Fruit fly (Drosophila melanogaster) whole organism, embryonic: ENCODE results near the gene Hap40.

Experiments used
- Adf1 ChIP-seq: fragments of 200-800 bp; sonication (Bioruptor generic); IDR thresholded peaks from 2 replicates; pipeline ENCODE4 v1.3.6; 2022; ENCODE audit warnings: missing biosample characterization, missing genetic modification characterization
- Awh ChIP-seq: fragments of 200-800 bp; sonication (Bioruptor generic); IDR thresholded peaks from 2 replicates; pipeline ENCODE4, ENCODE4 v1.3.6; 2022; ENCODE audit warnings: missing biosample characterization, missing genetic modification characterization
- B-H2 ChIP-seq: fragments of 200-800 bp; sonication (Bioruptor generic); optimal IDR thresholded peaks from 2 replicates; lab custom pipeline; 2018; ENCODE audit warnings: missing biosample characterization, mild to moderate bottlenecking, missing genetic modification characterization
- BEAF-32 ChIP-seq: fragments of 200-800 bp; sonication (Bioruptor generic); optimal IDR thresholded peaks from 3 replicates; lab custom pipeline; 2017; ENCODE audit warnings: missing biosample characterization, missing genetic modification characterization, mild to moderate bottlenecking, moderate library complexity, missing genetic modification reagents
- Bgb ChIP-seq: fragments of 200-800 bp; sonication (Bioruptor generic); IDR thresholded peaks from 2 replicates; pipeline ENCODE4 v1.3.6; 2022; ENCODE audit warnings: missing biosample characterization, missing genetic modification characterization; ENCODE audit not compliant: partially characterized antibody
- CG12659 ChIP-seq: fragments of 200-800 bp; sonication (Bioruptor generic); optimal IDR thresholded peaks from 3 replicates; lab custom pipeline; 2017; ENCODE audit warnings: mild to moderate bottlenecking, missing biosample characterization, missing genetic modification reagents, missing genetic modification characterization
- CG12769 ChIP-seq: fragments of 200-800 bp; sonication (Bioruptor generic); optimal IDR thresholded peaks from 2 replicates; lab custom pipeline; 2019; ENCODE audit warnings: missing biosample characterization, mild to moderate bottlenecking, missing genetic modification characterization, moderate library complexity
- CG13287 ChIP-seq: fragments of 200-800 bp; sonication (Bioruptor generic); IDR thresholded peaks from 2 replicates; pipeline ENCODE4 v1.3.6; 2022; ENCODE audit warnings: missing biosample characterization, missing genetic modification characterization; ENCODE audit not compliant: partially characterized antibody
- CG13894 ChIP-seq: fragments of 200-800 bp; sonication (Bioruptor generic); optimal IDR thresholded peaks from 3 replicates; lab custom pipeline; 2018; ENCODE audit warnings: missing biosample characterization, mild to moderate bottlenecking, missing genetic modification characterization, moderate library complexity
- CG14667 ChIP-seq: fragments of 200-800 bp; sonication (Bioruptor generic); IDR thresholded peaks from 2 replicates; pipeline ENCODE4 v1.3.6; 2022; ENCODE audit warnings: missing biosample characterization, missing genetic modification characterization
- CG14710 ChIP-seq: fragments of 200-800 bp; sonication (Bioruptor generic); optimal IDR thresholded peaks from 3 replicates; lab custom pipeline; 2019; ENCODE audit warnings: missing biosample characterization, mild to moderate bottlenecking, missing genetic modification characterization, moderate library complexity
- CG16815 ChIP-seq: fragments of 200-800 bp; sonication (Bioruptor generic); optimal IDR thresholded peaks from 3 replicates; lab custom pipeline; 2017; ENCODE audit warnings: missing biosample characterization, mild to moderate bottlenecking, missing genetic modification characterization
- CG17186 ChIP-seq: fragments of 200-800 bp; sonication (Bioruptor generic); optimal IDR thresholded peaks from 3 replicates; lab custom pipeline; 2017; ENCODE audit warnings: missing biosample characterization, missing genetic modification reagents, missing genetic modification characterization
- CG17829 ChIP-seq: fragments of 200-800 bp; optimal IDR thresholded peaks from 2 replicates; lab custom pipeline; 2019; ENCODE audit warnings: missing biosample characterization, mild to moderate bottlenecking, missing genetic modification characterization, moderate library complexity
- CG2199 ChIP-seq: fragments of 200-800 bp; sonication (Bioruptor generic); IDR thresholded peaks from 3 replicates; pipeline ENCODE4 v1.3.6; 2022; ENCODE audit warnings: missing biosample characterization, missing genetic modification characterization
- CG3065 ChIP-seq: fragments of 200-800 bp; sonication (Bioruptor generic); optimal IDR thresholded peaks from 2 replicates; lab custom pipeline; 2016; ENCODE audit warnings: missing biosample characterization, missing genetic modification characterization
- CG31224 ChIP-seq: fragments of 200-800 bp; sonication (Bioruptor generic); IDR thresholded peaks from 2 replicates; pipeline ENCODE4 v1.3.6; 2022; ENCODE audit warnings: missing biosample characterization, missing genetic modification characterization
- CG32532 ChIP-seq: fragments of 200-800 bp; sonication (Bioruptor generic); IDR thresholded peaks from 2 replicates; pipeline ENCODE4 v1.3.6; 2022; ENCODE audit warnings: missing biosample characterization, missing genetic modification characterization
- CG3995 ChIP-seq: fragments of 200-800 bp; sonication (Bioruptor generic); optimal IDR thresholded peaks from 3 replicates; lab custom pipeline; 2016; ENCODE audit warnings: missing biosample characterization, missing genetic modification characterization
- CG6813 ChIP-seq: fragments of 200-800 bp; sonication (Bioruptor generic); optimal IDR thresholded peaks from 2 replicates; lab custom pipeline; 2017; ENCODE audit warnings: missing biosample characterization, missing genetic modification characterization, mild to moderate bottlenecking, moderate library complexity, missing genetic modification reagents
- CG7928 ChIP-seq: fragments of 200-800 bp; sonication (Bioruptor generic); optimal IDR thresholded peaks from 2 replicates; lab custom pipeline; 2017; ENCODE audit warnings: missing biosample characterization, mild to moderate bottlenecking, missing genetic modification characterization
- CG9932 ChIP-seq: fragments of 200-800 bp; sonication (Bioruptor generic); IDR thresholded peaks from 2 replicates; pipeline ENCODE4 v1.3.6; 2022; ENCODE audit warnings: missing biosample characterization, missing genetic modification characterization
- CrebB ChIP-seq: fragments of 200-800 bp; sonication (Bioruptor generic); optimal IDR thresholded peaks from 3 replicates; lab custom pipeline; 2018; ENCODE audit warnings: missing biosample characterization, mild to moderate bottlenecking, missing genetic modification characterization
- D19A ChIP-seq: fragments of 200-800 bp; optimal IDR thresholded peaks from 3 replicates; lab custom pipeline; 2019; ENCODE audit warnings: missing biosample characterization, mild to moderate bottlenecking, missing genetic modification characterization, moderate library complexity
- Dll ChIP-seq: fragments of 200-800 bp; sonication (Bioruptor generic); IDR thresholded peaks from 4 replicates; pipeline ENCODE4 v1.3.6; 2022; ENCODE audit warnings: missing biosample characterization, missing genetic modification characterization; ENCODE audit not compliant: partially characterized antibody
- Dp ChIP-seq: fragments of 200-800 bp; sonication (Bioruptor generic); optimal IDR thresholded peaks from 2 replicates; lab custom pipeline; 2018; ENCODE audit warnings: missing biosample characterization, mild to moderate bottlenecking, missing genetic modification characterization, moderate library complexity
- E2f2 ChIP-seq: fragments of 200-800 bp; sonication (Bioruptor generic); IDR thresholded peaks from 2 replicates; pipeline ENCODE4 v1.3.6; 2022; ENCODE audit warnings: missing biosample characterization, missing genetic modification characterization
- HLH4C ChIP-seq: fragments of 200-800 bp; sonication (Bioruptor generic); IDR thresholded peaks from 3 replicates; pipeline ENCODE4 v1.3.6; 2022; ENCODE audit warnings: missing biosample characterization, missing genetic modification characterization; ENCODE audit not compliant: partially characterized antibody
- HmgZ ChIP-seq: fragments of 200-800 bp; sonication (Bioruptor generic); optimal IDR thresholded peaks from 2 replicates; lab custom pipeline; 2018; ENCODE audit warnings: missing biosample characterization, mild to moderate bottlenecking, missing genetic modification characterization
- MESR4 ChIP-seq: fragments of 200-800 bp; sonication (Bioruptor generic); optimal IDR thresholded peaks from 2 replicates; lab custom pipeline; 2018; ENCODE audit warnings: missing biosample characterization, mild to moderate bottlenecking, missing genetic modification characterization, moderate library complexity
- NC2β ChIP-seq: fragments of 200-800 bp; sonication (Bioruptor generic); optimal IDR thresholded peaks from 2 replicates; lab custom pipeline; 2016; ENCODE audit warnings: missing biosample characterization, missing genetic modification characterization
- Opbp ChIP-seq: fragments of 200-800 bp; sonication (Bioruptor generic); IDR thresholded peaks from 3 replicates; pipeline ENCODE4 v1.3.6; 2022; ENCODE audit warnings: missing biosample characterization, missing genetic modification characterization; ENCODE audit not compliant: partially characterized antibody
- Optix ChIP-seq: fragments of 200-800 bp; sonication (Bioruptor generic); IDR thresholded peaks from 3 replicates; pipeline ENCODE4 v1.3.6; 2022; ENCODE audit warnings: missing biosample characterization, missing genetic modification characterization
- Pdp1 ChIP-seq, 2 experiments: fragments of 200-800 bp; sonication (Bioruptor generic); optimal IDR thresholded peaks; 3 replicates each; lab custom pipeline; 2016; ENCODE audit warnings: missing biosample characterization in 2 of 2, missing genetic modification characterization in 2 of 2, mild to moderate bottlenecking in 1 of 2, moderate library complexity in 1 of 2
- Sry-δ ChIP-seq: fragments of 200-800 bp; sonication (Bioruptor generic); optimal IDR thresholded peaks from 2 replicates; lab custom pipeline; 2016; ENCODE audit warnings: missing biosample characterization, missing genetic modification characterization
- amos ChIP-seq: fragments of 200-800 bp; sonication (Bioruptor generic); IDR thresholded peaks from 2 replicates; pipeline ENCODE4 v1.3.6; 2022; ENCODE audit warnings: missing biosample characterization, missing genetic modification characterization; ENCODE audit not compliant: partially characterized antibody
- ato ChIP-seq: fragments of 200-800 bp; sonication (Bioruptor generic); IDR thresholded peaks from 2 replicates; pipeline ENCODE4 v1.3.6; 2022; ENCODE audit warnings: missing biosample characterization, missing genetic modification characterization; ENCODE audit not compliant: partially characterized antibody
- croc ChIP-seq: fragments of 200-800 bp; sonication (Bioruptor generic); conservative IDR thresholded peaks from 3 replicates; pipeline ENCODE4 v1.3.6; 2022; ENCODE audit warnings: missing biosample characterization, missing genetic modification characterization
- crp ChIP-seq, 2 experiments: fragments of 200-800 bp; sonication (Bioruptor generic); optimal IDR thresholded peaks; 2 replicates in 1 of 2; 3 replicates in 1 of 2; lab custom pipeline; 2017; ENCODE audit warnings: missing biosample characterization in 2 of 2, missing genetic modification characterization in 2 of 2, mild to moderate bottlenecking in 1 of 2, moderate library complexity in 1 of 2
- gfzf ChIP-seq: fragments of 200-800 bp; sonication (Bioruptor generic); optimal IDR thresholded peaks from 2 replicates; lab custom pipeline; 2016; ENCODE audit warnings: missing biosample characterization, mild to moderate bottlenecking, missing genetic modification characterization, moderate library complexity
- grn ChIP-seq: fragments of 200-800 bp; sonication (Bioruptor generic); optimal IDR thresholded peaks from 3 replicates; lab custom pipeline; 2017; ENCODE audit warnings: missing biosample characterization, missing genetic modification characterization
- nom ChIP-seq: fragments of 200-800 bp; sonication (Bioruptor generic); optimal IDR thresholded peaks from 2 replicates; lab custom pipeline; 2017; ENCODE audit warnings: missing biosample characterization, missing genetic modification characterization, mild to moderate bottlenecking, moderate library complexity, missing genetic modification reagents
- phol ChIP-seq: fragments of 200-800 bp; sonication (Bioruptor generic); optimal IDR thresholded peaks from 3 replicates; lab custom pipeline; 2018; ENCODE audit warnings: missing biosample characterization, mild to moderate bottlenecking, missing genetic modification characterization, moderate library complexity
- pzg ChIP-seq: fragments of 200-800 bp; sonication (Bioruptor generic); optimal IDR thresholded peaks from 3 replicates; lab custom pipeline; 2018; ENCODE audit warnings: missing biosample characterization, mild to moderate bottlenecking, missing genetic modification characterization, moderate library complexity
- sd ChIP-seq: fragments of 200-800 bp; sonication (Bioruptor generic); optimal IDR thresholded peaks from 3 replicates; lab custom pipeline; 2018; ENCODE audit warnings: missing biosample characterization, mild to moderate bottlenecking, missing genetic modification characterization, moderate library complexity
- trem ChIP-seq: fragments of 200-800 bp; optimal IDR thresholded peaks from 3 replicates; lab custom pipeline; 2019; ENCODE audit warnings: missing biosample characterization, mild to moderate bottlenecking, missing genetic modification characterization, moderate library complexity
- tup ChIP-seq: fragments of 200-800 bp; sonication (Bioruptor generic); optimal IDR thresholded peaks from 2 replicates; lab custom pipeline; 2016; ENCODE audit warnings: missing biosample characterization, mild to moderate bottlenecking, missing genetic modification characterization, moderate library complexity
- unc-4 ChIP-seq: fragments of 200-800 bp; sonication (Bioruptor generic); IDR thresholded peaks from 2 replicates; pipeline ENCODE4 v1.3.6; 2022; ENCODE audit warnings: missing biosample characterization, missing genetic modification characterization; ENCODE audit not compliant: partially characterized antibody

The Hap40 gene

dm6 chrX:15701047-15701446 lies 2.9 kb upstream of the Hap40 start, which contains the start of gene CG9240 (continued):
- 0 out of 3 replicates have a peak, but pooled peaks have one; percentile 47 for TF ChIP-seq Opbp
- TF ChIP-seq Adf1: 0 out of 2 replicates have a peak, but pooled peaks have one; percentile 14
- TF ChIP-seq CG14710: peak; percentile 10
- peak; percentile 35; the same call in 1 of the 3 replicates for TF ChIP-seq HLH4C
- TF ChIP-seq sd (tag; lab: Kevin White, UChicago): no peak
- TF ChIP-seq amos (GFP tag; lab: Robert Waterston, UW): peak; percentile 28; the same call in 1 of the 2 replicates
- TF ChIP-seq E2f2 (GFP tag; lab: Robert Waterston, UW): peak; percentile 94
- peak; percentile 88 for TF ChIP-seq Dp (GFP tag; lab: Kevin White, UChicago)
- peak; percentile 6 for TF ChIP-seq CG12659 (GFP tag; lab: Kevin White, UChicago)
- TF ChIP-seq Awh (GFP tag; lab: Robert Waterston, UW): no peak
- TF ChIP-seq unc-4 (GFP tag; lab: Robert Waterston, UW): 0 out of 2 replicates have a peak, but pooled peaks have one; percentile 21
- no peak for TF ChIP-seq croc (GFP tag; lab: Robert Waterston, UW)
- TF ChIP-seq grn (GFP tag; lab: Kevin White, UChicago): no peak
- TF ChIP-seq pzg (GFP tag; lab: Kevin White, UChicago): peak; percentile 69
- 0 out of 2 replicates have a peak, but pooled peaks have one; percentile 16 for TF ChIP-seq Bgb
- no peak for TF ChIP-seq NC2β (GFP tag; lab: Kevin White, UChicago)
- TF ChIP-seq tup (GFP tag; lab: Kevin White, UChicago): no peak
- peak in 1 of 2 experiments; percentile 87 for TF ChIP-seq crp (GFP tag; optimal IDR thresholded peaks at IDR 0.05; lab: Kevin White, UChicago)
- peak; percentile 42 for TF ChIP-seq CG17186 (GFP tag; lab: Kevin White, UChicago)
- peak; percentile 36 for TF ChIP-seq CG13894
- peak; percentile 5 for TF ChIP-seq CG12769 (tag; lab: Kevin White, UChicago)
- peak; percentile 18 for TF ChIP-seq CG17829 (tag; lab: Kevin White, UChicago)
- no peak for TF ChIP-seq CG6813 (GFP tag; lab: Kevin White, UChicago)
- no peak for TF ChIP-seq CrebB (tag; lab: Kevin White, UChicago)
- TF ChIP-seq MESR4: peak; percentile 56
- TF ChIP-seq CG32532: no peak
- TF ChIP-seq B-H2: peak; percentile 8
- TF ChIP-seq D19A (tag; lab: Kevin White, UChicago): peak; percentile 2
- peak; percentile 19 for TF ChIP-seq gfzf (GFP tag; lab: Kevin White, UChicago)
- TF ChIP-seq CG3065 (GFP tag; lab: Kevin White, UChicago): no peak
- TF ChIP-seq BEAF-32 (GFP tag; lab: Kevin White, UChicago): peak; percentile 41
- peak; percentile 98 for TF ChIP-seq CG7928
- TF ChIP-seq CG16815 (GFP tag; lab: Kevin White, UChicago): no peak
- no peak for TF ChIP-seq Optix (GFP tag; lab: Robert Waterston, UW)
- no peak for TF ChIP-seq CG9932 (GFP tag; lab: Robert Waterston, UW)
- TF ChIP-seq Dll: peak; percentile 46; the same call in 1 of the 4 replicates
- peak; percentile 44 for TF ChIP-seq HmgZ (tag; lab: Kevin White, UChicago)
- TF ChIP-seq trem (tag; lab: Kevin White, UChicago): peak; percentile 5
- TF ChIP-seq Pdp1 (GFP tag; optimal IDR thresholded peaks at IDR 0.05; lab: Kevin White, UChicago): peak in 1 of 2 experiments; percentile 84
- TF ChIP-seq CG31224 (GFP tag; lab: Robert Waterston, UW): no peak
- TF ChIP-seq Sry-δ (GFP tag; lab: Kevin White, UChicago): peak; percentile 47
- TF ChIP-seq CG2199: no peak
- TF ChIP-seq nom (GFP tag; lab: Kevin White, UChicago): peak; percentile 2
- TF ChIP-seq phol (tag; lab: Kevin White, UChicago): peak; percentile 12
- TF ChIP-seq ato (GFP tag; lab: Robert Waterston, UW): peak; percentile 22; the same call in 1 of the 2 replicates
- peak; percentile 32; the same call in 1 of the 2 replicates for TF ChIP-seq CG13287 (GFP tag; lab: Robert Waterston, UW)
- no peak for TF ChIP-seq CG14667
- TF ChIP-seq CG3995 (GFP tag; lab: Kevin White, UChicago): peak; percentile 28
